Worm (Caenorhabditis elegans) whole organism, early embryonic: ENCODE results near the gene F58E6.11.

Experiments
- F13C5.2 ChIP-seq: sonication (generic microtip); optimal IDR thresholded peaks from 2 replicates; lab custom pipeline; 2017; ENCODE audit warnings: mild to moderate bottlenecking, missing genetic modification characterization, inconsistent platforms, missing compliant biosample characterization
- aly-1 ChIP-seq: sonication (generic microtip); optimal IDR thresholded peaks from 2 replicates; lab custom pipeline; 2016; ENCODE audit warnings: missing genetic modification characterization, missing compliant biosample characterization
- ama-1 ChIP-seq: fragments of 150-350 bp; optimal IDR thresholded peaks from 2 replicates; lab custom pipeline; 2014
- ets-7 ChIP-seq: sonication (generic microtip); optimal IDR thresholded peaks from 2 replicates; lab custom pipeline; 2016; ENCODE audit warnings: missing genotype, missing genetic modification characterization, missing compliant biosample characterization
- flt-1 ChIP-seq: fragments of 200-800 bp; sonication (Bioruptor generic); IDR thresholded peaks from 2 replicates; pipeline ENCODE4 v1.3.6; 2022; ENCODE audit warnings: missing genetic modification characterization, missing compliant biosample characterization
- hnd-1 ChIP-seq: sonication (generic microtip); optimal IDR thresholded peaks from 2 replicates; lab custom pipeline; 2016; ENCODE audit warnings: missing genetic modification characterization, missing compliant biosample characterization
- pes-1 ChIP-seq: fragments of 200-800 bp; sonication (Bioruptor generic); IDR thresholded peaks from 2 replicates; pipeline ENCODE4 v1.3.6; 2022; ENCODE audit warnings: missing genetic modification reagents, missing genetic modification characterization, missing compliant biosample characterization
- sea-1 ChIP-seq: fragments of 200-800 bp; sonication (Bioruptor generic); conservative IDR thresholded peaks from 2 replicates; pipeline ENCODE4 v1.3.6; 2022; ENCODE audit warnings: missing genetic modification characterization, missing compliant biosample characterization
- tbx-11 ChIP-seq: fragments of 200-800 bp; sonication (Bioruptor generic); IDR thresholded peaks from 2 replicates; pipeline ENCODE4 v1.3.6; 2022; ENCODE audit warnings: missing genetic modification characterization, missing compliant biosample characterization
- tbx-37 ChIP-seq: fragments of 200-800 bp; sonication (Bioruptor generic); conservative IDR thresholded peaks from 2 replicates; pipeline ENCODE4 v1.3.6; 2022; ENCODE audit warnings: missing genetic modification reagents, missing genetic modification characterization, missing compliant biosample characterization
- tra-4 ChIP-seq: sonication (generic microtip); optimal IDR thresholded peaks from 2 replicates; lab custom pipeline; 2017; ENCODE audit warnings: missing genetic modification characterization, missing compliant biosample characterization

DNA sequence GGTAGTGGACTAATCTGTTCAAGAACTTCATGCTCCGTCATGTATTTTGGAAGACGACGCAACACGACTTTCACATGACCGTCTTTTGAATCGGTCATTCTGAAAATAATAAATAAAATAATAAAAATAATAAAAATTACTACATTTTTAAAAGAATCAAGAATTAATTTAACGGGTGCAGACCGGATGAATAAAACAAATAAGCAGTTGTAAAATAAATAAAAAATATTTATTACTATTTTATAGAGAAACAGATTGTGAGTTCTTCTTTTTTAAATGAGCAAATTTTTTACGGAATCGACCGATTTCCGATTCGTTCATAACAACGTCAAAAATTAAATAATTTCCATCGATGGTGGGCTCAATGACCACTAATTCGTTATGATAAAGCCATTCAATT, 19.9 kb upstream of the F58E6.11 start, which contains the start of gene smg-4:
- TF ChIP-seq ama-1 (lab: Kevin White, UChicago): no peak
- TF ChIP-seq aly-1: no peak
- TF ChIP-seq hnd-1: no peak
- no peak for TF ChIP-seq pes-1 (GFP tag; lab: Robert Waterston, UW)
- no peak for TF ChIP-seq flt-1
- TF ChIP-seq tbx-11 (GFP tag; lab: Robert Waterston, UW): no peak
- no peak for TF ChIP-seq ets-7 (tag; lab: Kevin White, UChicago)
- no peak for TF ChIP-seq F13C5.2 (tag; lab: Kevin White, UChicago)
- TF ChIP-seq tra-4 (tag; lab: Kevin White, UChicago): no peak
- no peak for TF ChIP-seq sea-1
- TF ChIP-seq tbx-37 (GFP tag; lab: Robert Waterston, UW): no peak
